Fruit fly (Drosophila melanogaster) whole organism, embryonic: ENCODE measurements around the gene PIG-U.

ENCODE experiments used
- CG10462 ChIP-seq: fragments of 200-800 bp; sonication (Bioruptor generic); optimal IDR thresholded peaks from 2 replicates; lab custom pipeline; 2016; ENCODE audit warnings: missing biosample characterization, missing genetic modification characterization
- CG11696 ChIP-seq: fragments of 200-800 bp; sonication (Bioruptor generic); IDR thresholded peaks from 2 replicates; pipeline ENCODE4 v1.3.6; 2022; ENCODE audit warnings: missing biosample characterization, missing genetic modification characterization
- CG12942 ChIP-seq: fragments of 200-800 bp; sonication (Bioruptor generic); optimal IDR thresholded peaks from 3 replicates; lab custom pipeline; 2016; ENCODE audit warnings: missing biosample characterization, missing genetic modification characterization
- CG13296 ChIP-seq: fragments of 200-800 bp; sonication (Bioruptor generic); optimal IDR thresholded peaks from 3 replicates; lab custom pipeline; 2018; ENCODE audit warnings: missing biosample characterization, mild to moderate bottlenecking, missing genetic modification characterization
- CG15011 ChIP-seq: fragments of 200-800 bp; sonication (Bioruptor generic); optimal IDR thresholded peaks from 3 replicates; lab custom pipeline; 2018; ENCODE audit warnings: missing biosample characterization, mild to moderate bottlenecking, missing genetic modification characterization
- CG15073 ChIP-seq: fragments of 200-800 bp; sonication (Bioruptor generic); optimal IDR thresholded peaks from 2 replicates; lab custom pipeline; 2016; ENCODE audit warnings: missing biosample characterization, missing genetic modification characterization
- CG17328 ChIP-seq: fragments of 200-800 bp; sonication (Bioruptor generic); IDR thresholded peaks from 2 replicates; pipeline ENCODE4 v1.3.6; 2022; ENCODE audit warnings: missing biosample characterization, missing genetic modification characterization
- CG17802 ChIP-seq: fragments of 200-800 bp; sonication (Bioruptor generic); optimal IDR thresholded peaks from 2 replicates; lab custom pipeline; 2018; ENCODE audit warnings: missing biosample characterization, mild to moderate bottlenecking, missing genetic modification characterization, moderate library complexity
- CG18599 ChIP-seq: fragments of 200-800 bp; sonication (Bioruptor generic); optimal IDR thresholded peaks from 3 replicates; lab custom pipeline; 2017; ENCODE audit warnings: missing biosample characterization, missing genetic modification characterization, mild to moderate bottlenecking, moderate library complexity, missing genetic modification reagents
- CG30403 ChIP-seq: fragments of 200-800 bp; sonication (Bioruptor generic); optimal IDR thresholded peaks from 3 replicates; lab custom pipeline; 2016; ENCODE audit warnings: missing biosample characterization, missing genetic modification characterization
- CG4730 ChIP-seq: fragments of 200-800 bp; sonication (Bioruptor generic); IDR thresholded peaks from 2 replicates; pipeline ENCODE4 v1.3.6; 2022; ENCODE audit warnings: missing biosample characterization, missing genetic modification characterization
- CG4854 ChIP-seq: fragments of 200-800 bp; sonication (Bioruptor generic); optimal IDR thresholded peaks from 2 replicates; lab custom pipeline; 2016; ENCODE audit warnings: missing biosample characterization, missing genetic modification characterization, inconsistent platforms
- CG5953 ChIP-seq: fragments of 200-800 bp; sonication (Bioruptor generic); IDR thresholded peaks from 2 replicates; pipeline ENCODE4 v1.3.6; 2022; ENCODE audit warnings: missing biosample characterization, missing genetic modification characterization
- CG6689 ChIP-seq: fragments of 200-800 bp; sonication (Bioruptor generic); IDR thresholded peaks from 2 replicates; pipeline ENCODE4 v1.3.6; 2022; ENCODE audit warnings: missing biosample characterization, missing genetic modification characterization
- CG6813 ChIP-seq: fragments of 200-800 bp; sonication (Bioruptor generic); optimal IDR thresholded peaks from 2 replicates; lab custom pipeline; 2017; ENCODE audit warnings: missing biosample characterization, missing genetic modification characterization, mild to moderate bottlenecking, moderate library complexity, missing genetic modification reagents
- CG8290 ChIP-seq, 3 experiments: fragments of 200-800 bp; sonication (Bioruptor generic); optimal IDR thresholded peaks; 2 replicates each; lab custom pipeline; 2016 to 2019; ENCODE audit warnings: missing biosample characterization in 3 of 3, missing genetic modification characterization in 3 of 3, mild to moderate bottlenecking in 2 of 3, moderate library complexity in 1 of 3
- CG8388 ChIP-seq: fragments of 200-800 bp; sonication (Bioruptor generic); optimal IDR thresholded peaks from 2 replicates; lab custom pipeline; 2019; ENCODE audit warnings: missing biosample characterization, mild to moderate bottlenecking, missing genetic modification characterization, moderate library complexity
- CG9609 ChIP-seq: fragments of 200-800 bp; sonication (Bioruptor generic); optimal IDR thresholded peaks from 3 replicates; lab custom pipeline; 2016; ENCODE audit warnings: missing biosample characterization, missing genetic modification characterization
- CoRest ChIP-seq: fragments of 200-800 bp; sonication (Bioruptor generic); optimal IDR thresholded peaks from 3 replicates; lab custom pipeline; 2018; ENCODE audit warnings: missing biosample characterization, mild to moderate bottlenecking, missing genetic modification characterization, moderate library complexity
- Deaf1 ChIP-seq: fragments of 200-800 bp; optimal IDR thresholded peaks from 3 replicates; lab custom pipeline; 2019; ENCODE audit warnings: missing biosample characterization, mild to moderate bottlenecking, missing genetic modification characterization, moderate library complexity
- HLH54F ChIP-seq: fragments of 200-800 bp; sonication (Bioruptor generic); optimal IDR thresholded peaks from 3 replicates; lab custom pipeline; 2016; ENCODE audit warnings: missing biosample characterization, missing genetic modification characterization
- Hand ChIP-seq: fragments of 200-800 bp; sonication (Bioruptor generic); optimal IDR thresholded peaks from 2 replicates; lab custom pipeline; 2017; ENCODE audit warnings: mild to moderate bottlenecking, missing biosample characterization, missing genetic modification reagents, missing genetic modification characterization
- MESR4 ChIP-seq: fragments of 200-800 bp; sonication (Bioruptor generic); optimal IDR thresholded peaks from 2 replicates; lab custom pipeline; 2018; ENCODE audit warnings: missing biosample characterization, mild to moderate bottlenecking, missing genetic modification characterization, moderate library complexity
- MTF-1 ChIP-seq: fragments of 200-800 bp; sonication (Bioruptor generic); optimal IDR thresholded peaks from 2 replicates; lab custom pipeline; 2018; ENCODE audit warnings: missing biosample characterization, mild to moderate bottlenecking, missing genetic modification characterization, borderline replicate concordance
- Med ChIP-seq: fragments of 200-800 bp; sonication (Bioruptor generic); peaks from one replicate; lab custom pipeline; 2016; ENCODE audit warnings: missing biosample characterization, missing genetic modification characterization, mild to moderate bottlenecking, inconsistent platforms, moderate library complexity
- NFAT ChIP-seq: fragments of 200-800 bp; sonication (Bioruptor generic); IDR thresholded peaks from 2 replicates; pipeline ENCODE4 v1.3.6; 2022; ENCODE audit warnings: missing biosample characterization, missing genetic modification characterization
- Nf-YB ChIP-seq: fragments of 200-800 bp; sonication (Bioruptor generic); optimal IDR thresholded peaks from 3 replicates; lab custom pipeline; 2019; ENCODE audit warnings: missing biosample characterization, mild to moderate bottlenecking, missing genetic modification characterization, moderate library complexity
- al ChIP-seq: fragments of 200-800 bp; sonication (Bioruptor generic); IDR thresholded peaks from 2 replicates; pipeline ENCODE4 v1.3.6; 2022; ENCODE audit warnings: missing biosample characterization, missing genetic modification characterization
- aop ChIP-seq: fragments of 200-800 bp; sonication (Bioruptor generic); IDR thresholded peaks from 2 replicates; pipeline ENCODE4 v1.3.6; 2022; ENCODE audit warnings: missing biosample characterization, missing genetic modification characterization
- ara ChIP-seq: fragments of 200-800 bp; sonication (Bioruptor generic); IDR thresholded peaks from 2 replicates; pipeline ENCODE4 v1.3.6; 2022; ENCODE audit warnings: missing biosample characterization, missing genetic modification characterization
- bab2 ChIP-seq: fragments of 200-800 bp; sonication (Bioruptor generic); optimal IDR thresholded peaks from 2 replicates; lab custom pipeline; 2016; ENCODE audit warnings: missing biosample characterization, missing genetic modification characterization
- bigmax ChIP-seq: fragments of 200-800 bp; sonication (Bioruptor generic); optimal IDR thresholded peaks from 2 replicates; lab custom pipeline; 2018; ENCODE audit warnings: missing biosample characterization, mild to moderate bottlenecking, missing genetic modification characterization
- en ChIP-seq: fragments of 200-800 bp; sonication (Bioruptor generic); optimal IDR thresholded peaks from 2 replicates; lab custom pipeline; 2016; ENCODE audit warnings: missing biosample characterization, missing genetic modification characterization
- grn ChIP-seq: fragments of 200-800 bp; sonication (Bioruptor generic); optimal IDR thresholded peaks from 3 replicates; lab custom pipeline; 2017; ENCODE audit warnings: missing biosample characterization, missing genetic modification characterization
- jing ChIP-seq: fragments of 200-800 bp; sonication (Bioruptor generic); optimal IDR thresholded peaks from 2 replicates; lab custom pipeline; 2018; ENCODE audit warnings: missing biosample characterization, mild to moderate bottlenecking, missing genetic modification characterization
- lab ChIP-seq: fragments of 200-800 bp; sonication (Bioruptor generic); optimal IDR thresholded peaks from 3 replicates; lab custom pipeline; 2017; ENCODE audit warnings: missing biosample characterization, missing genetic modification characterization, mild to moderate bottlenecking, moderate library complexity, missing genetic modification reagents
- nerfin-1 ChIP-seq: fragments of 200-800 bp; sonication (Bioruptor generic); optimal IDR thresholded peaks from 3 replicates; lab custom pipeline; 2019; ENCODE audit warnings: missing biosample characterization, mild to moderate bottlenecking, missing genetic modification characterization, moderate library complexity
- p53 ChIP-seq: fragments of 200-800 bp; sonication (Bioruptor generic); optimal IDR thresholded peaks from 2 replicates; lab custom pipeline; 2016; ENCODE audit warnings: missing biosample characterization, missing genetic modification characterization
- sens-2 ChIP-seq: fragments of 200-800 bp; sonication (Bioruptor generic); IDR thresholded peaks from 2 replicates; pipeline ENCODE4 v1.3.6; 2022; ENCODE audit warnings: missing biosample characterization, missing genetic modification characterization
- sim ChIP-seq: fragments of 200-800 bp; sonication (Bioruptor generic); IDR thresholded peaks from 2 replicates; pipeline ENCODE4 v1.3.6; 2022; ENCODE audit warnings: missing biosample characterization, missing genetic modification characterization
- slp2 ChIP-seq: fragments of 200-800 bp; sonication (Bioruptor generic); optimal IDR thresholded peaks from 2 replicates; lab custom pipeline; 2016; ENCODE audit warnings: missing biosample characterization, missing genetic modification characterization
- so ChIP-seq: fragments of 200-800 bp; sonication (Bioruptor generic); IDR thresholded peaks from 3 replicates; pipeline ENCODE4 v1.3.6; 2022; ENCODE audit warnings: missing biosample characterization, missing genetic modification characterization
- toy ChIP-seq: fragments of 200-800 bp; sonication (Bioruptor generic); IDR thresholded peaks from 2 replicates; pipeline ENCODE4 v1.3.6; 2022; ENCODE audit warnings: missing biosample characterization, missing genetic modification characterization
- ttk ChIP-seq: fragments of 200-800 bp; sonication (Bioruptor generic); IDR thresholded peaks from 2 replicates; pipeline ENCODE4 v2.1.2; 2022; ENCODE audit warnings: missing biosample characterization, missing genetic modification characterization
- twi ChIP-seq: fragments of 200-800 bp; optimal IDR thresholded peaks from 2 replicates; lab custom pipeline; 2019; ENCODE audit warnings: missing biosample characterization, mild to moderate bottlenecking, missing genetic modification characterization, moderate library complexity
- vfl ChIP-seq: fragments of 200-800 bp; sonication (Bioruptor generic); optimal IDR thresholded peaks from 2 replicates; lab custom pipeline; 2016; ENCODE audit warnings: missing biosample characterization, missing genetic modification characterization
- vvl ChIP-seq: fragments of 200-800 bp; sonication (Bioruptor generic); IDR thresholded peaks from 2 replicates; pipeline ENCODE4 v1.3.6; 2022; ENCODE audit warnings: missing biosample characterization, missing genetic modification characterization
- wek ChIP-seq: fragments of 200-800 bp; sonication (Bioruptor generic); optimal IDR thresholded peaks from 3 replicates; lab custom pipeline; 2018; ENCODE audit warnings: missing biosample characterization, mild to moderate bottlenecking, missing genetic modification characterization, moderate library complexity
- zf30C ChIP-seq: fragments of 200-800 bp; sonication (Bioruptor generic); optimal IDR thresholded peaks from 3 replicates; lab custom pipeline; 2018; ENCODE audit warnings: missing biosample characterization, mild to moderate bottlenecking, missing genetic modification characterization

PIG-U gene

DNA sequence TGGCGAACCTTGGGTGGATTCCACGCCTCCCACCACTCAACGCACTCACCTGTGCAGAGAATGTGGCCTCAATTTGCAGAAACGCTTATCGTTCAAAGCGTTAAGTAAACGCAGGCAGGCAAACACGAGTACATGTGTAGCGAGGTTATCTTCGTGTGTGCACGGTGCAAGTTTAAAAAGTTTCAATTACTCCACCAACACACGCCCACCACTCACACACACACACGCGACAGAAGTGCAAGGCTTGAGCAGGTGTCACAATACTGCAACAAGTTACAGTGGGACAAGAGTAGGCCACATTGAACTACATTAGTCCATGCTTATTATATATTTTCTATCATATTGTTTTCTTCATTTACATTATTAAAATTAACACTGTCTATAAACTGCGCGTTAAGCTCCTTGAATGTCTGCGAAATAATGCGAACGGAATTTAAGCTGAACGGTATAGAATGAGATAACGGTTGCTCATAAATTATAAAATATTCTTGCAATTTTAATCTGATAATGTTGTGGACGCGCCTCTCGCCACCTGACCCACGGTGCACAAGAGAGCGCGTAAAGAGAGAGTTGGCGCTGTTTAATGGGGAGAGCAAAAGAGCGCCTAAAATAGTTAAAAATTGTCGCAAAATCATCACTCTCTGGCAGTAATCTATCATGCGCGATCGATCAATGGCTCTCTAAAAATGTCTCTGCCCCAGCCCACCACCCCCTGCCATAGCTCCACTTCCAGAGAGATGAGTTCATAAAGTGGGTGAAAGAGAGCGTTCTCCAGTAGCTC is 19.8 kb downstream of the PIG-U start (continued):
- TF ChIP-seq ara (GFP tag; lab: Robert Waterston, UW): peak; percentile 91
- peak; percentile 95 for TF ChIP-seq ttk
- TF ChIP-seq CG15011 (GFP tag; lab: Kevin White, UChicago): peak; percentile 91
- TF ChIP-seq CG9609 (GFP tag; lab: Kevin White, UChicago): peak; percentile 72
- peak; percentile 93 for TF ChIP-seq CG5953 (GFP tag; lab: Robert Waterston, UW)
- peak; percentile 72 for TF ChIP-seq CG8290 (GFP tag; optimal IDR thresholded peaks at IDR 0.05; lab: Kevin White, UChicago)
- peak; percentile 81 to 85 for TF ChIP-seq CG8290 (tag; optimal IDR thresholded peaks at IDR 0.05; lab: Kevin White, UChicago)
- peak; percentile 96 for TF ChIP-seq CG17328
- peak; percentile 89 for TF ChIP-seq sim (GFP tag; lab: Robert Waterston, UW)
- TF ChIP-seq bab2 (GFP tag; lab: Kevin White, UChicago): peak; percentile 83
- peak; percentile 95 for TF ChIP-seq grn
- peak; percentile 80 for TF ChIP-seq Nf-YB (GFP tag; lab: Kevin White, UChicago)
- peak; percentile 57 for TF ChIP-seq p53 (GFP tag; lab: Kevin White, UChicago)
- TF ChIP-seq so (GFP tag; lab: Robert Waterston, UW): peak; percentile 96
- peak; percentile 90 for TF ChIP-seq CG12942
- peak; percentile 90 for TF ChIP-seq lab
- TF ChIP-seq CG4730: peak; percentile 87
- TF ChIP-seq Hand: peak; percentile 57
- TF ChIP-seq vfl (GFP tag; lab: Kevin White, UChicago): peak; percentile 75
- TF ChIP-seq CG17802 (tag; lab: Kevin White, UChicago): peak; percentile 89
- peak; percentile 86 for TF ChIP-seq slp2
- peak; percentile 73 for TF ChIP-seq NFAT (GFP tag; lab: Robert Waterston, UW)
- peak; percentile 91 for TF ChIP-seq CG30403 (GFP tag; lab: Kevin White, UChicago)
- peak; percentile 80 for TF ChIP-seq CG4854 (GFP tag; lab: Kevin White, UChicago)
- TF ChIP-seq CG13296 (GFP tag; lab: Kevin White, UChicago): peak; percentile 93
- peak; percentile 81 for TF ChIP-seq en
- TF ChIP-seq zf30C (GFP tag; lab: Kevin White, UChicago): no peak
- TF ChIP-seq wek (GFP tag; lab: Kevin White, UChicago): peak; percentile 85
- TF ChIP-seq sens-2 (GFP tag; lab: Robert Waterston, UW): peak; percentile 88
- TF ChIP-seq CG11696 (GFP tag; lab: Robert Waterston, UW): peak; percentile 75
- peak; percentile 65 for TF ChIP-seq CG15073
- TF ChIP-seq al (GFP tag; lab: Robert Waterston, UW): peak; percentile 65
- TF ChIP-seq Med (GFP tag; lab: Kevin White, UChicago): peak; percentile 97
- peak; percentile 71 for TF ChIP-seq Deaf1 (tag; lab: Kevin White, UChicago)
- TF ChIP-seq CG6813: peak; percentile 89
- peak; percentile 73 for TF ChIP-seq MTF-1 (GFP tag; lab: Kevin White, UChicago)
- peak; percentile 97 for TF ChIP-seq vvl (GFP tag; lab: Robert Waterston, UW)
- peak; percentile 97 for TF ChIP-seq CoRest (tag; lab: Kevin White, UChicago)
- peak; percentile 89 for TF ChIP-seq CG18599 (GFP tag; lab: Kevin White, UChicago)
- TF ChIP-seq CG6689 (GFP tag; lab: Robert Waterston, UW): peak; percentile 96
- peak; percentile 65 for TF ChIP-seq HLH54F
- peak; percentile 95 for TF ChIP-seq nerfin-1 (tag; lab: Kevin White, UChicago)
- TF ChIP-seq MESR4 (GFP tag; lab: Kevin White, UChicago): peak; percentile 51
- TF ChIP-seq aop (GFP tag; lab: Robert Waterston, UW): peak; percentile 91
- peak; percentile 91 for TF ChIP-seq twi (tag; lab: Kevin White, UChicago)
- peak; percentile 98 for TF ChIP-seq jing
- peak; percentile 96 for TF ChIP-seq CG8388 (GFP tag; lab: Kevin White, UChicago)
- TF ChIP-seq CG10462 (GFP tag; lab: Kevin White, UChicago): peak; percentile 92
- TF ChIP-seq toy (GFP tag; lab: Robert Waterston, UW): 0 out of 2 replicates have a peak, but pooled peaks have one; percentile 33
- TF ChIP-seq bigmax (GFP tag; lab: Kevin White, UChicago): peak; percentile 48
